Worm (Caenorhabditis elegans) whole organism, L4 larva: Measurements from ENCODE around the gene C33C12.7.

ENCODE experiments used
- Y5F2A.4 ChIP-seq: fragments of 200-800 bp; sonication (Bioruptor generic); optimal IDR thresholded peaks from 2 replicates; lab custom pipeline; 2018; ENCODE audit warnings: mild to moderate bottlenecking, missing genetic modification characterization, missing compliant biosample characterization
- ceh-32 ChIP-seq: sonication (generic microtip); optimal IDR thresholded peaks from 2 replicates; lab custom pipeline; 2016; ENCODE audit warnings: mild to moderate bottlenecking, missing genetic modification characterization, missing compliant biosample characterization; ENCODE audit not compliant: poor library complexity
- ces-1 ChIP-seq: fragments of 150-350 bp; sonication (generic microtip); optimal IDR thresholded peaks from 4 replicates; lab custom pipeline; 2014; ENCODE audit warnings: missing biosample characterization, missing genetic modification reagents, missing genetic modification characterization
- lin-39 ChIP-seq: fragments of 150-350 bp; optimal IDR thresholded peaks from 2 replicates; lab custom pipeline; 2014; ENCODE audit warnings: missing biosample characterization, missing genetic modification reagents, missing genetic modification characterization
- nhr-76 ChIP-seq: fragments of 150-350 bp; optimal IDR thresholded peaks from 2 replicates; lab custom pipeline; 2014; ENCODE audit warnings: missing biosample characterization, missing genetic modification characterization
- skn-1 ChIP-seq: fragments of 150-350 bp; optimal IDR thresholded peaks from 2 replicates; lab custom pipeline; 2014; ENCODE audit warnings: missing biosample characterization, missing genetic modification characterization

DNA sequence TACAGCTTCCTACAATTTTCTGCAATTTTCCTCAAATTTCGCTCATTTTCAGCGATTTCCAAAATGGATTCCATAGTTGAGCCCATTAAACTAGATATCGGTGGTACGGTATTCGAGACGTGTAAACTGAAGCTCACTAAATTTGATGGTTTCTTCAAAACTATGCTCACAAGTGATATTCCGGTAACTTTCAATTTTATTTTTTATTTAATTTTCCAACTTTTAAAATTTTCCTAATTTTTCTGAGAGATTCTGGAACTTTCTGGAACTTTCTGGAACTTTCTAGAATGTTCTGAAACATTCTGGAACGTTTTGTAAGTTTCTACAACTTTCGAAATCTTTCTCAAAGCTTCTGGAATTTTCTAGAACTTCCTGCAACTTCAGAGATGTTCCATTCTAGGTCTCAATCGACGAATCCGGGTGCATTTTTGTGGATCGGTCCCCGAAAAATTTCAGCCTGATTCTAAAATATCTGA is 28.3 kb downstream of the C33C12.7 start, which contains the start of gene C40A11.2:
- TF ChIP-seq nhr-76 (no peak), ces-1 (GFP tag; lab: Kevin White, UChicago) (no peak), Y5F2A.4 (GFP tag; lab: Kevin White, UChicago) (no peak), ceh-32 (tag; lab: Kevin White, UChicago) (no peak), skn-1 (tag; lab: Kevin White, UChicago) (no peak), lin-39 (tag; lab: Kevin White, UChicago) (no peak)
